Comparison of ENCODE assay signal across 1 fruit fly cellular context in the genomic region with DNA sequence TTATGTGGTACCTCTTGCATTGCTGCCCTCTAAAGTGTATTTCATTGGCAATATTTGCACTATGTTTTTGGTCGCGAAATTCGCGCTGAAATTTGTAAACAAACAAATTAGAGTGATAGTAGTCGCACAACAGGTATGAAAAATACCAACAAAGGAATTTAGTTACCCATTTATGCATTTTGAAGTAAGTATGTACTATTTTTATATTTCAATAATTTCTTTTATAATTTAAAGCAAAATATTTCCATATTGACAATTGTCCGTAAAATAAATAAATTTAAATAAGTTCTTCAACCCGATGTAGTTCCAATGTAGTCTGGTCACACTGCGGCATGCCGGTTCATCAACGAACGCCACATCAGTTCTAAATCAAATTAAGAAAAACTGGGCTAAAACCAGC.
TF ChIP-seq lines count a peak whose summit lies in the region.

TSS of gene Rad9 (minus strand) at position 114 of the 400 bp plus-strand sequence.
TSS of gene Uggt (plus strand) at position 308 of the 400 bp plus-strand sequence.

TF ChIP-seq in whole organism, embryonic, 481 proteins besides CTCF, POLR2A, EP300 and RAD21 (continued from another document and continues in another):
- TF ChIP-seq amos (GFP tag; IDR thresholded peaks at IDR 0.05; lab: Robert Waterston, UW; ENCODE audit: partially characterized antibody) (no peak), Poxn (GFP tag; IDR thresholded peaks at IDR 0.05; lab: Robert Waterston, UW) (no peak), CG11696 (GFP tag; IDR thresholded peaks at IDR 0.05; lab: Robert Waterston, UW) (no peak), CG3281 (GFP tag; optimal IDR thresholded peaks at IDR 0.05; lab: Kevin White, UChicago) (no peak), Tbp (GFP tag; optimal IDR thresholded peaks at IDR 0.05; lab: Kevin White, UChicago) (no peak), Xrp1 (GFP tag; IDR thresholded peaks at IDR 0.05; lab: Robert Waterston, UW) (peak; percentile 43; the same call in 1 of the 2 replicates), Bgb (GFP tag; IDR thresholded peaks at IDR 0.05; lab: Robert Waterston, UW; ENCODE audit: partially characterized antibody) (no peak), CG5953 (GFP tag; IDR thresholded peaks at IDR 0.05; lab: Robert Waterston, UW) (no peak), sqz (GFP tag; optimal IDR thresholded peaks at IDR 0.05; lab: Kevin White, UChicago) (no peak), Deaf1 (tag; optimal IDR thresholded peaks at IDR 0.05; lab: Kevin White, UChicago) (no peak), Sry-δ (GFP tag; optimal IDR thresholded peaks at IDR 0.05; lab: Kevin White, UChicago) (no peak), Scr (GFP tag; IDR thresholded peaks at IDR 0.05; lab: Robert Waterston, UW; ENCODE audit: partially characterized antibody) (0 out of 2 replicates have a peak, but pooled peaks have one; percentile 43), NFAT (GFP tag; IDR thresholded peaks at IDR 0.05; lab: Robert Waterston, UW) (no peak), chif (GFP tag; optimal IDR thresholded peaks at IDR 0.05; lab: Kevin White, UChicago) (no peak), CG2875 (GFP tag; optimal IDR thresholded peaks at IDR 0.05; lab: Kevin White, UChicago) (no peak), CG2889 (GFP tag; IDR thresholded peaks at IDR 0.05; lab: Robert Waterston, UW) (no peak), CG18619 (GFP tag; optimal IDR thresholded peaks at IDR 0.05; lab: Kevin White, UChicago) (no peak), tx (GFP tag; optimal IDR thresholded peaks at IDR 0.05; lab: Kevin White, UChicago) (no peak), CG14965 (GFP tag; optimal IDR thresholded peaks at IDR 0.05; lab: Kevin White, UChicago; ENCODE audit: borderline replicate concordance) (no peak), dm (GFP tag; optimal IDR thresholded peaks at IDR 0.05; lab: Kevin White, UChicago) (no peak), CG1024 (GFP tag; IDR thresholded peaks at IDR 0.05; lab: Robert Waterston, UW) (no peak), CG43689 (GFP tag; IDR thresholded peaks at IDR 0.05; lab: Robert Waterston, UW) (no peak), H15 (GFP tag; IDR thresholded peaks at IDR 0.05; lab: Robert Waterston, UW) (no peak), CG13287 (GFP tag; IDR thresholded peaks at IDR 0.05; lab: Robert Waterston, UW; ENCODE audit: partially characterized antibody) (peak; percentile 78), Aef1 (GFP tag; IDR thresholded peaks at IDR 0.05; lab: Robert Waterston, UW) (no peak), CG7556 (GFP tag; optimal IDR thresholded peaks at IDR 0.05; lab: Kevin White, UChicago) (no peak), tup (GFP tag; optimal IDR thresholded peaks at IDR 0.05; lab: Kevin White, UChicago) (no peak), CG7745 (tag; optimal IDR thresholded peaks at IDR 0.05; lab: Kevin White, UChicago) (no peak), CG33557 (GFP tag; optimal IDR thresholded peaks at IDR 0.05; lab: Kevin White, UChicago) (no peak), Jarid2 (GFP tag; optimal IDR thresholded peaks at IDR 0.05; lab: Kevin White, UChicago) (no peak), slbo (GFP tag; IDR thresholded peaks at IDR 0.05; lab: Robert Waterston, UW) (no peak; the same call in 1 of the 2 replicates), az2 (GFP tag; optimal IDR thresholded peaks at IDR 0.05; lab: Kevin White, UChicago) (peak; percentile 20), CG7357 (GFP tag; IDR thresholded peaks at IDR 0.05; lab: Robert Waterston, UW) (no peak), Dfd (GFP tag; optimal IDR thresholded peaks at IDR 0.05; lab: Kevin White, UChicago) (no peak), dati (GFP tag; IDR thresholded peaks at IDR 0.05; lab: Robert Waterston, UW) (no peak), CG33213 (GFP tag; optimal IDR thresholded peaks at IDR 0.05; lab: Kevin White, UChicago) (no peak), Adf1 (GFP tag; IDR thresholded peaks at IDR 0.05; lab: Robert Waterston, UW) (no peak), sna (GFP tag; IDR thresholded peaks at IDR 0.05; lab: Robert Waterston, UW; ENCODE audit: partially characterized antibody) (peak; percentile 56; the same call in 1 of the 2 replicates), Hr3 (GFP tag; optimal IDR thresholded peaks at IDR 0.05; lab: Kevin White, UChicago) (peak; percentile 7), onecut (GFP tag; IDR thresholded peaks at IDR 0.05; lab: Robert Waterston, UW) (no peak), CG9727 (GFP tag; optimal IDR thresholded peaks at IDR 0.05; lab: Kevin White, UChicago) (peak; percentile 30), CG15514 (GFP tag; optimal IDR thresholded peaks at IDR 0.05; lab: Kevin White, UChicago) (peak; percentile 92), dan (GFP tag; IDR thresholded peaks at IDR 0.05; lab: Robert Waterston, UW) (no peak), CG12769 (tag; optimal IDR thresholded peaks at IDR 0.05; lab: Kevin White, UChicago) (no peak), Xbp1 (GFP tag; optimal IDR thresholded peaks at IDR 0.05; lab: Kevin White, UChicago) (peak; percentile 58), br (optimal IDR thresholded peaks at IDR 0.05; lab: Kevin White, UChicago) (no peak), tap (tag; optimal IDR thresholded peaks at IDR 0.05; lab: Kevin White, UChicago) (no peak), btn (GFP tag; optimal IDR thresholded peaks at IDR 0.05; lab: Kevin White, UChicago) (no peak), CG2678 (tag; optimal IDR thresholded peaks at IDR 0.05; lab: Kevin White, UChicago) (no peak), bcd (GFP tag; optimal IDR thresholded peaks at IDR 0.05; lab: Kevin White, UChicago) (no peak), Bteb2 (GFP tag; optimal IDR thresholded peaks at IDR 0.05; lab: Kevin White, UChicago) (no peak), CG12391 (tag; optimal IDR thresholded peaks at IDR 0.05; lab: Kevin White, UChicago) (peak; percentile 62), sob (GFP tag; IDR thresholded peaks at IDR 0.05; lab: Robert Waterston, UW) (no peak), CG1603 (tag; optimal IDR thresholded peaks at IDR 0.05; lab: Kevin White, UChicago) (no peak), CG4360 (GFP tag; IDR thresholded peaks at IDR 0.05; lab: Robert Waterston, UW) (no peak), Six4 (GFP tag; optimal IDR thresholded peaks at IDR 0.05; lab: Kevin White, UChicago) (peak; percentile 32), CG34224 (GFP tag; IDR thresholded peaks at IDR 0.05; lab: Robert Waterston, UW; ENCODE audit: partially characterized antibody) (peak; percentile 61), CG11560 (tag; IDR thresholded peaks at IDR 0.05; lab: Robert Waterston, UW) (no peak), tll (GFP tag; optimal IDR thresholded peaks at IDR 0.05; lab: Kevin White, UChicago) (no peak), B-H2 (GFP tag; optimal IDR thresholded peaks at IDR 0.05; lab: Kevin White, UChicago) (no peak), sr (GFP tag; IDR thresholded peaks at IDR 0.05; lab: Robert Waterston, UW) (no peak), Taf1 (GFP tag; IDR thresholded peaks at IDR 0.05; lab: Robert Waterston, UW) (no peak), cas (GFP tag; IDR thresholded peaks at IDR 0.05; lab: Robert Waterston, UW) (no peak), Stat92E (GFP tag; optimal IDR thresholded peaks at IDR 0.05; lab: Kevin White, UChicago) (no peak), Usf (GFP tag; optimal IDR thresholded peaks at IDR 0.05; lab: Kevin White, UChicago) (no peak), klu (GFP tag; IDR thresholded peaks at IDR 0.05; lab: Robert Waterston, UW) (no peak), ems (GFP tag; optimal IDR thresholded peaks at IDR 0.05; lab: Kevin White, UChicago) (no peak), ac (GFP tag; optimal IDR thresholded peaks at IDR 0.05; lab: Kevin White, UChicago) (no peak), CG17359 (tag; optimal IDR thresholded peaks at IDR 0.05; lab: Kevin White, UChicago) (peak; percentile 6), Hsf (GFP tag; optimal IDR thresholded peaks at IDR 0.05; lab: Kevin White, UChicago) (no peak), Lpt (GFP tag; optimal IDR thresholded peaks at IDR 0.05; lab: Kevin White, UChicago) (no peak), CG3995 (GFP tag; optimal IDR thresholded peaks at IDR 0.05; lab: Kevin White, UChicago) (no peak), CG1647 (GFP tag; optimal IDR thresholded peaks at IDR 0.05; lab: Kevin White, UChicago) (no peak), trem (tag; optimal IDR thresholded peaks at IDR 0.05; lab: Kevin White, UChicago) (peak; percentile 69), Drgx (GFP tag; IDR thresholded peaks at IDR 0.05; lab: Robert Waterston, UW) (no peak), Ptx1 (GFP tag; IDR thresholded peaks at IDR 0.05; lab: Robert Waterston, UW) (0 out of 2 replicates have a peak, but pooled peaks have one; percentile 24), fd64A (GFP tag; optimal IDR thresholded peaks at IDR 0.05; lab: Kevin White, UChicago) (no peak), CG9215 (GFP tag; IDR thresholded peaks at IDR 0.05; lab: Robert Waterston, UW) (no peak), CG16815 (GFP tag; optimal IDR thresholded peaks at IDR 0.05; lab: Kevin White, UChicago) (no peak), CG4854 (GFP tag; optimal IDR thresholded peaks at IDR 0.05; lab: Kevin White, UChicago) (no peak), CG18599 (GFP tag; optimal IDR thresholded peaks at IDR 0.05; lab: Kevin White, UChicago) (peak; percentile 45), CG17361 (GFP tag; IDR thresholded peaks at IDR 0.05; lab: Robert Waterston, UW) (no peak), CG16863 (GFP tag; optimal IDR thresholded peaks at IDR 0.05; lab: Kevin White, UChicago) (no peak), Dip2 (GFP tag; IDR thresholded peaks at IDR 0.05; lab: Robert Waterston, UW) (no peak), CG11504 (tag; optimal IDR thresholded peaks at IDR 0.05; lab: Kevin White, UChicago) (no peak), emc (GFP tag; optimal IDR thresholded peaks at IDR 0.05; lab: Kevin White, UChicago) (no peak), slp2 (GFP tag; optimal IDR thresholded peaks at IDR 0.05; lab: Kevin White, UChicago) (no peak), gcm2 (GFP tag; optimal IDR thresholded peaks at IDR 0.05; lab: Kevin White, UChicago) (no peak), rib (GFP tag; IDR thresholded peaks at IDR 0.05; lab: Robert Waterston, UW) (no peak), Pdp1 (GFP tag; optimal IDR thresholded peaks at IDR 0.05; lab: Kevin White, UChicago) (no peak), CG6272 (GFP tag; IDR thresholded peaks at IDR 0.05; lab: Robert Waterston, UW) (no peak), CG9797 (GFP tag; optimal IDR thresholded peaks at IDR 0.05; lab: Kevin White, UChicago) (peak; percentile 82), CG6854 (GFP tag; optimal IDR thresholded peaks at IDR 0.05; lab: Kevin White, UChicago) (no peak), CG1233 (GFP tag; optimal IDR thresholded peaks at IDR 0.05; lab: Kevin White, UChicago) (no peak), CG2116 (GFP tag; optimal IDR thresholded peaks at IDR 0.05; lab: Kevin White, UChicago) (peak; percentile 75), CG15479 (GFP tag; optimal IDR thresholded peaks at IDR 0.05; lab: Kevin White, UChicago) (no peak), Ada2b (GFP tag; IDR thresholded peaks at IDR 0.05; lab: Robert Waterston, UW) (no peak), otp (GFP tag; IDR thresholded peaks at IDR 0.05; lab: Robert Waterston, UW) (no peak), abd-A (tag; optimal IDR thresholded peaks at IDR 0.05; lab: Kevin White, UChicago) (no peak), her (GFP tag; optimal IDR thresholded peaks at IDR 0.05; lab: Kevin White, UChicago) (no peak), Max (GFP tag; optimal IDR thresholded peaks at IDR 0.05; lab: Kevin White, UChicago) (peak; percentile 53), CG12744 (GFP tag; optimal IDR thresholded peaks at IDR 0.05; lab: Kevin White, UChicago) (no peak), Sox100B (GFP tag; optimal IDR thresholded peaks at IDR 0.05; lab: Kevin White, UChicago) (no peak), ken (GFP tag; IDR thresholded peaks at IDR 0.05; lab: Robert Waterston, UW) (no peak), Hey (tag; optimal IDR thresholded peaks at IDR 0.05; lab: Kevin White, UChicago) (no peak), ro (GFP tag; IDR thresholded peaks at IDR 0.05; lab: Robert Waterston, UW) (no peak), HHEX (GFP tag; optimal IDR thresholded peaks at IDR 0.05; lab: Kevin White, UChicago) (no peak), ham (GFP tag; IDR thresholded peaks at IDR 0.05; lab: Robert Waterston, UW) (no peak), fd96Cb (tag; optimal IDR thresholded peaks at IDR 0.05; lab: Kevin White, UChicago) (no peak), ci (GFP tag; IDR thresholded peaks at IDR 0.05; lab: Robert Waterston, UW) (no peak), NC2α (GFP tag; optimal IDR thresholded peaks at IDR 0.05; lab: Kevin White, UChicago) (no peak), CG13894 (tag; optimal IDR thresholded peaks at IDR 0.05; lab: Kevin White, UChicago) (no peak), CG15601 (tag; optimal IDR thresholded peaks at IDR 0.05; lab: Kevin White, UChicago) (no peak), zen (tag; optimal IDR thresholded peaks at IDR 0.05; lab: Kevin White, UChicago) (no peak), H2.0 (GFP tag; IDR thresholded peaks at IDR 0.05; lab: Robert Waterston, UW) (no peak), CG31365 (tag; optimal IDR thresholded peaks at IDR 0.05; lab: Kevin White, UChicago) (no peak), CG15696 (tag; optimal IDR thresholded peaks at IDR 0.05; lab: Kevin White, UChicago) (peak; percentile 39), nau (GFP tag; optimal IDR thresholded peaks at IDR 0.05; lab: Kevin White, UChicago) (no peak), CG13123 (GFP tag; optimal IDR thresholded peaks at IDR 0.05; lab: Kevin White, UChicago) (no peak), dimm (GFP tag; IDR thresholded peaks at IDR 0.05; lab: Robert Waterston, UW) (no peak), CG2199 (GFP tag; IDR thresholded peaks at IDR 0.05; lab: Robert Waterston, UW) (no peak), vfl (GFP tag; optimal IDR thresholded peaks at IDR 0.05; lab: Kevin White, UChicago) (no peak), psq (GFP tag; optimal IDR thresholded peaks at IDR 0.05; lab: Kevin White, UChicago) (no peak), crol (GFP tag; IDR thresholded peaks at IDR 0.05; lab: Robert Waterston, UW) (no peak), fd3F (GFP tag; optimal IDR thresholded peaks at IDR 0.05; lab: Kevin White, UChicago) (no peak), Vsx1 (GFP tag; optimal IDR thresholded peaks at IDR 0.05; lab: Kevin White, UChicago) (no peak), CG3847 (GFP tag; IDR thresholded peaks at IDR 0.05; lab: Robert Waterston, UW) (peak; percentile 45), MTF-1 (GFP tag; optimal IDR thresholded peaks at IDR 0.05; lab: Kevin White, UChicago; ENCODE audit: borderline replicate concordance) (no peak), caup (GFP tag; optimal IDR thresholded peaks at IDR 0.05; lab: Kevin White, UChicago; ENCODE audit: severe bottlenecking) (no peak), cad (GFP tag; optimal IDR thresholded peaks at IDR 0.05; lab: Kevin White, UChicago) (no peak), luna (GFP tag; optimal IDR thresholded peaks at IDR 0.05; lab: Kevin White, UChicago) (no peak), sug (tag; optimal IDR thresholded peaks at IDR 0.05; lab: Kevin White, UChicago) (no peak), Fer2 (tag; optimal IDR thresholded peaks at IDR 0.05; lab: Kevin White, UChicago) (no peak)
